Worm (Caenorhabditis elegans): ENCODE results near the gene W05H7.1.
"Not testable (repeated sequence)": the region's sequence is repeated elsewhere in the genome, so short reads cannot be mapped to it uniquely, and the experiment has no call there.

The W05H7.1 gene

DNA sequence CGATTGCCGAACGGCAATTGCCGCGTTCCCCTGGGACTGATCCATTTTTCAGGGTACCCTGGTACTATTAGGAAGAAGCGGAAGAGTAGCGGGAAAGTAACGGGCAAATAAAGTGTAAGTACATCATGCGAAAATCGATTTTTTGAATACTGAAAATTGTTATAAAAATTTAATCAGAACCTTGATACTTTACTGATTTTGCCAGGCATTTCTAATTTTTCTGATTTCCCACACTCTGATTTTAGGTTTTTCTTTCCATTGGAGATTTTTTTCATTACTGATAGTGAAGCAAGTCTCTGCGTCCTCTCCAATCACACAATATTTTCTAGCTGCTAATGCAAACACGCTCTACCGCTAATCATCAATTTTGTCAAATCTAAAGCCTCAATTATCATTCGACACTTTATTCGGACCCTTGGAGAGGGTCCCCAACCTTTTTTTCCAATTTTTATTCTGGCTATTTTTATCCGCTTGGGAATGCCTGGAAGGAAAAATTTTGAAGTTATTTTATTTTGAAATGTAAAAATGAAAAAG, 31.3 kb upstream of the W05H7.1 start, which contains the start of gene F19G12.9:
Gene F19G12.9 (plus strand): TSS at position 51 of the 534 bp plus-strand sequence.
- peak; percentile 58 for TF ChIP-seq hmg-1.2 (GFP tag; IDR thresholded peaks at IDR 0.05)
- TF ChIP-seq zim-3 (tag; optimal IDR thresholded peaks at IDR 0.05): no peak
- TF ChIP-seq nhr-80 (tag; optimal IDR thresholded peaks at IDR 0.05): peak; percentile 9
- TF ChIP-seq somi-1 (GFP tag; optimal IDR thresholded peaks at IDR 0.05): no peak
- no peak for TF ChIP-seq tbp1 (GFP tag; optimal IDR thresholded peaks at IDR 0.05)
- no peak for TF ChIP-seq ceh-27 (GFP tag; optimal IDR thresholded peaks at IDR 0.05)
- no peak for TF ChIP-seq lin-26 (GFP tag; IDR thresholded peaks at IDR 0.05)
- TF ChIP-seq ztf-26 (tag; optimal IDR thresholded peaks at IDR 0.05): no peak
- TF ChIP-seq mcd-1 (GFP tag; IDR thresholded peaks at IDR 0.05): peak; percentile 84
- no peak for TF ChIP-seq atf-7 (tag; optimal IDR thresholded peaks at IDR 0.05)
- no peak for TF ChIP-seq F57A8.1 (GFP tag; optimal IDR thresholded peaks at IDR 0.05)
- no peak for TF ChIP-seq rcor-1 (GFP tag; IDR thresholded peaks at IDR 0.05)
- no peak for TF ChIP-seq F57C9.4 (tag; optimal IDR thresholded peaks at IDR 0.05)

ce11 chrX:1420524-1420923, 30.0 kb upstream of the W05H7.1 start:
- TF ChIP-seq nhr-80 (tag; optimal IDR thresholded peaks at IDR 0.05): peak; percentile 9
- no peak for TF ChIP-seq cebp-2 (GFP tag; IDR thresholded peaks at IDR 0.05)
- peak; percentile 46 for TF ChIP-seq mcd-1 (GFP tag; IDR thresholded peaks at IDR 0.05)

- TF ChIP-seq dox-1 (GFP tag; IDR thresholded peaks at IDR 0.05) (peak; percentile 60; the same call in 1 of the 2 replicates), nhr-80 (tag; optimal IDR thresholded peaks at IDR 0.05) (peak; percentile 51), mcd-1 (GFP tag; IDR thresholded peaks at IDR 0.05) (0 out of 2 replicates have a peak, but pooled peaks have one; percentile 13)
These were observed 28.3 kb upstream of the W05H7.1 start for ce11 chrX:1422221-1422620.

ce11 chrX:1424509-1424908, 26.1 kb upstream of the W05H7.1 start, which contains the start of gene F19G12.3:
TSS of gene F19G12.3 (plus strand) at chrX:1424809.
- TF ChIP-seq zfh-2 (GFP tag; conservative IDR thresholded peaks at IDR 0.05) (0 out of 2 replicates have a peak, but pooled peaks have one; percentile 8), ets-4 (GFP tag; optimal IDR thresholded peaks at IDR 0.05) (no peak)

DNA sequence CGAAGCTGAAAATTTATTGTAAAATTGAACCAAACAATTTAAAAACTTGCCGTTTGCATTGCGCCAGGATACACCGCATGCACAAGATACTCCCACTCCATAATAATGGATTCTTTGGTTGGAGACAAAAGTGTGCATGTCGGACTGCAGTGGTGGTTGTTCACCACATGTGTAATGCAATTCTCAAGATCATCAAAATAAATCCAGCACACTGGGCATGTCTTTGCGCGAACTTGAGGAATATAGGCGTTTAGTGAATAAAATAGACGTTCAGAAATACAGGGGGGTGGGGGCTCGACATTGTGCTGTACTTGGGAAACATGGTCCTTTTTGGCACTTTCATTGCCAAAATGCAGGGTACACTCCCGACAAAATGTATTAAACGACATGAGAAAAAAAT, 24.1 kb upstream of the W05H7.1 start, which contains the start of gene F19G12.11:
Gene F19G12.11 (minus strand): TSS at position 101 of the 400 bp plus-strand sequence.
- TF ChIP-seq bed-1 (GFP tag; IDR thresholded peaks at IDR 0.05): no peak

ce11 chrX:1430707-1431106, 19.9 kb upstream of the W05H7.1 start, which contains the start of gene F19G12.1:
TSS of gene F19G12.1 (plus strand) at chrX:1431007.
- TF ChIP-seq B0261.1 (tag; optimal IDR thresholded peaks at IDR 0.05); xnd-1 (tag; optimal IDR thresholded peaks at IDR 0.05); madf-6 (GFP tag; IDR thresholded peaks at IDR 0.05): not testable (repeated sequence)

DNA sequence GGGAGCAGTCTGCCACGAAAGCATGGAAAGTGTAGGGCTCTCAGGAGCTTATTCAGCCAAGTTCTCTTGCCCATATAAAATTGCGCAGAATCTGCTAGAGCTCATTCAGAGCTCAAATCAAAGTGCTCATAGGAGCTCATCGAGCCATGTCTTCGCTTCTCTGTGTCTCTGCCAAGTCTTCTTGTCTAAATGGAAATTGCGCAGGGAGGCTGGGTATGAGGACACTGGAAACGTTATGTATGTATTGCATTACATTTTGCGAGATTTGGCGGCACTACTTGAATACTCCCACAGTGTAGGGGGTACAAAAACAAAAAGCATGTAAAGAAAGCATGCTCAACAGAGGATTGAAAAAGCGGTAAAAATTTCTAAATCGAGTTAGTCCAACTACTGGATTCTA, 13.5 kb upstream of the W05H7.1 start:
- TF ChIP-seq egl-44 (GFP tag; IDR thresholded peaks at IDR 0.05) (0 out of 2 replicates have a peak, but pooled peaks have one; percentile 23), F39B2.1 (GFP tag; IDR thresholded peaks at IDR 0.05) (no peak), cebp-1 (GFP tag; IDR thresholded peaks at IDR 0.05) (no peak), cebp-1 (tag; optimal IDR thresholded peaks at IDR 0.05) (peak; percentile 9), ZK185.1 (tag; optimal IDR thresholded peaks at IDR 0.05; ENCODE audit: poor library complexity, severe bottlenecking) (peak; percentile 8), dox-1 (GFP tag; IDR thresholded peaks at IDR 0.05) (peak; percentile 31; the same call in 1 of the 2 replicates), F22D6.2 (tag; optimal IDR thresholded peaks at IDR 0.05) (no peak), Y67H2A.10 (GFP tag; conservative IDR thresholded peaks at IDR 0.05) (no peak), lin-54 (GFP tag; optimal IDR thresholded peaks at IDR 0.05) (no peak), gei-17 (GFP tag; optimal IDR thresholded peaks at IDR 0.05) (peak; percentile 59)

All from whole organism, young adult.